Fruit fly (Drosophila melanogaster): Measurements from ENCODE around the gene msd5.

The msd5 gene

dm6 chr3L:1368201-1368617 is 35.3 kb upstream of the msd5 start:
- peak; percentile 20 for TF ChIP-seq CG17806 (tag; optimal IDR thresholded peaks at IDR 0.05)
- peak; percentile 25; the same call in 1 of the 2 replicates for TF ChIP-seq CG32121 (GFP tag; IDR thresholded peaks at IDR 0.05)
- no peak for TF ChIP-seq CG14655 (GFP tag; optimal IDR thresholded peaks at IDR 0.05)
- TF ChIP-seq fd96Ca (GFP tag; IDR thresholded peaks at IDR 0.05): peak; percentile 79
- peak; percentile 38 for TF ChIP-seq CG8159 (tag; optimal IDR thresholded peaks at IDR 0.05)
- TF ChIP-seq Ets98B (GFP tag; IDR thresholded peaks at IDR 0.05): peak; percentile 45
- no peak for TF ChIP-seq CG12605 (GFP tag; IDR thresholded peaks at IDR 0.05)
- no peak for TF ChIP-seq CG34367 (tag; optimal IDR thresholded peaks at IDR 0.05)
- peak; percentile 69 for TF ChIP-seq CG4496 (GFP tag; IDR thresholded peaks at IDR 0.05)
- peak; percentile 11 for TF ChIP-seq CG8301 (tag; optimal IDR thresholded peaks at IDR 0.05)
- peak; percentile 53; the same call in 1 of the 2 replicates for TF ChIP-seq rn (GFP tag; IDR thresholded peaks at IDR 0.05)
- peak; percentile 34 for TF ChIP-seq gl (tag; optimal IDR thresholded peaks at IDR 0.05)
- TF ChIP-seq CG15710 (tag; optimal IDR thresholded peaks at IDR 0.05): peak; percentile 53
- no peak for TF ChIP-seq D1 (tag; optimal IDR thresholded peaks at IDR 0.05)
- TF ChIP-seq CG9948 (tag; optimal IDR thresholded peaks at IDR 0.05): peak; percentile 42
- TF ChIP-seq CG10348 (GFP tag; IDR thresholded peaks at IDR 0.05): 0 out of 2 replicates have a peak, but pooled peaks have one; percentile 35
- no peak for TF ChIP-seq CG13204 (GFP tag; optimal IDR thresholded peaks at IDR 0.05)
- peak; percentile 85 for TF ChIP-seq Snoo (tag; optimal IDR thresholded peaks at IDR 0.05)
- TF ChIP-seq EcR (GFP tag; optimal IDR thresholded peaks at IDR 0.05): no peak
- TF ChIP-seq Pif1B (GFP tag; optimal IDR thresholded peaks at IDR 0.05): peak; percentile 35
- peak; percentile 73 for TF ChIP-seq Pif1A (GFP tag; optimal IDR thresholded peaks at IDR 0.05)

DNA sequence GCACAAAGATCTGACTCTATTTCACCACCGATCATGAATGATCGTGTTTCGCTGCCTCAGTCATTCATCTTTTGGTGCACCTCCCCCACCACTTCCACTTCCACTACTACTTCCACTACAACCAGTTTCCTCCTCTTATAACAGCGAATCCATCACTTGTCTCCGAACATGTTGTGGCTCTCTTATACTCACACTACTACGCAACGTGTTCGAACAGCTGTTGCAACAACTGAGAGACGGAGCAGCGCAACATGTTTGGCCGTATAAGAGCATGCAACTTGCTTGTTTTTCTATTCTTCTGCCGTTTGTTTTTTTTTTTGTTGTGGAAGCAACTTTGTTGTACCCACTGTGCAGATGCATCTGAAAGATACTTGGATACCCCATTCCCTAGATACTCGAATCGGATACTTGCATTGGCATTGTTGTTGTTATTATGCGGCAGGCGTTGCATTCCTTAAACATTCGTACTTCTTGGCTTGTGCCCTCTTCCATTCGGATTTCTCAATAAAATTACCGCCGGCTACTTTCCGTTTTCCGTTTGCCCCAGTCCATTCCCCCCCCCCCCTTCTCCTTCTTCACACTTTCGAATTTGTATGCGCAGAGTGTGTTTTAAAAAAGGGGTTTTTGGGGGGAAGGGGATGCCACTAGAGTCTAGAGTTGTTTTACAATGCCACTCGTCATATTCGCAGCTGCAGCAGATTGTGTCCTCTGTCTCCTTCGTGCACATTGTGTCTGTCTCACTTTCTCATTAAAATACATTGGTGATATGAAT is 34.1 kb upstream of the msd5 start:
- TF ChIP-seq CG8301 (tag; optimal IDR thresholded peaks at IDR 0.05) (no peak), CG13204 (GFP tag; optimal IDR thresholded peaks at IDR 0.05) (peak; percentile 71), D1 (tag; optimal IDR thresholded peaks at IDR 0.05) (no peak), EcR (GFP tag; optimal IDR thresholded peaks at IDR 0.05) (peak; percentile 48), Snoo (tag; optimal IDR thresholded peaks at IDR 0.05) (no peak), CG17806 (tag; optimal IDR thresholded peaks at IDR 0.05) (no peak), CG12605 (GFP tag; IDR thresholded peaks at IDR 0.05) (peak; percentile 80), CG10348 (GFP tag; IDR thresholded peaks at IDR 0.05) (no peak), CG4496 (GFP tag; IDR thresholded peaks at IDR 0.05) (peak; percentile 79), CG32121 (GFP tag; IDR thresholded peaks at IDR 0.05) (no peak), Pif1A (GFP tag; optimal IDR thresholded peaks at IDR 0.05) (peak; percentile 21), rn (GFP tag; IDR thresholded peaks at IDR 0.05) (peak; percentile 29; the same call in 1 of the 2 replicates), Pif1B (GFP tag; optimal IDR thresholded peaks at IDR 0.05) (peak; percentile 45), Ets98B (GFP tag; IDR thresholded peaks at IDR 0.05) (peak; percentile 66; the same call in 1 of the 2 replicates), gl (tag; optimal IDR thresholded peaks at IDR 0.05) (peak; percentile 51), CG34367 (tag; optimal IDR thresholded peaks at IDR 0.05) (peak; percentile 31), fd96Ca (GFP tag; IDR thresholded peaks at IDR 0.05) (peak; percentile 44; the same call in 2 of the 3 replicates), CG8159 (tag; optimal IDR thresholded peaks at IDR 0.05) (no peak), CG9948 (tag; optimal IDR thresholded peaks at IDR 0.05) (peak; percentile 3), CG14655 (GFP tag; optimal IDR thresholded peaks at IDR 0.05) (no peak), CG15710 (tag; optimal IDR thresholded peaks at IDR 0.05) (peak; percentile 9)

DNA sequence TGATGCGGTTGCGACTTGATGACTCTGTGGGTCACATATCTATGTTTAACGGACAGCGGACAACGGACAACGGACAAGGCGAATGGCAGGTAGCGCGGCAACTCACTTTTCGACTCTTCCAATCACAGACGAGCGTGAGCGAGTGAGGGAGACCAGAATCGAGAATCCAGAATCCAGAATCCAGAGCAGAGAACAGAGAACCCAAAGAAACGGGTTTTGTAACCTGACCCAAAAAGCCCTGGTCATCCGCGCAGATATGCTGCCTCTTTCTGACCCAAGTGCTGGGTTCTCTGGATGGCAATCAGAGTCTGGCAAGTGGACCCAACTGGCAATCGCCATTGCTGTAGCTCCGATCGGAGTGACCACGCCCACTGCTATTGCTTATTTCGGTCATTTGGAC is 31.4 kb upstream of the msd5 start:
- TF ChIP-seq fd96Ca (GFP tag; IDR thresholded peaks at IDR 0.05) (no peak), EcR (GFP tag; optimal IDR thresholded peaks at IDR 0.05) (peak; percentile 30)

DNA sequence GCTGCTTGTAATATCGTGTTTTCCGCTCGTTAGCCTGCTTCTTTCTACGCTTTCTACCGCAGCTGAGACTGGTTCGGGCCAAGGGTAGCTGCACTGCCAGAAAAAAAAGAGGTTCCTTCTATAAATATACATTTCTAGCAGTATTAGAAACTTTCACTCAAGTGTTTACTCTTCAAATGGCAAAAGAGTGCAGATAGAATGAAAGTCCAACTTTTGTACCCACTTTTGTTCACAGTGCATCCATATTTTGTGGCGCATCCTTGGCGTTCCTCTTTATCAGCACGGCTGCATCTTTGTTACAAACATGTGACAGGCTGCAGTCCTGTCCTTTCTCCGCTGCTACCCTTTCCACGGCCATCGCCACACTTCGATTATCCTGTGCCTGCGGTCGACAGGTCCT is 25.4 kb upstream of the msd5 start:
- TF ChIP-seq CG4496 (GFP tag; IDR thresholded peaks at IDR 0.05) (no peak), CG17806 (tag; optimal IDR thresholded peaks at IDR 0.05) (no peak), Pif1B (GFP tag; optimal IDR thresholded peaks at IDR 0.05) (no peak), Pif1A (GFP tag; optimal IDR thresholded peaks at IDR 0.05) (no peak), CG13204 (GFP tag; optimal IDR thresholded peaks at IDR 0.05) (no peak), CG15710 (tag; optimal IDR thresholded peaks at IDR 0.05) (no peak), CG14655 (GFP tag; optimal IDR thresholded peaks at IDR 0.05) (no peak), fd96Ca (GFP tag; IDR thresholded peaks at IDR 0.05) (no peak), gl (tag; optimal IDR thresholded peaks at IDR 0.05) (no peak), Snoo (tag; optimal IDR thresholded peaks at IDR 0.05) (no peak)

dm6 chr3L:1354214-1354613 is 21.3 kb upstream of the msd5 start:
- no peak for TF ChIP-seq CG4496 (GFP tag; IDR thresholded peaks at IDR 0.05)
- TF ChIP-seq CG9948 (tag; optimal IDR thresholded peaks at IDR 0.05): no peak
- no peak for TF ChIP-seq Snoo (tag; optimal IDR thresholded peaks at IDR 0.05)
- TF ChIP-seq Pif1A (GFP tag; optimal IDR thresholded peaks at IDR 0.05): no peak
- no peak for TF ChIP-seq CG8159 (tag; optimal IDR thresholded peaks at IDR 0.05)
- TF ChIP-seq CG8301 (tag; optimal IDR thresholded peaks at IDR 0.05): no peak
- TF ChIP-seq CG13204 (GFP tag; optimal IDR thresholded peaks at IDR 0.05): no peak

- peak; percentile 31 for TF ChIP-seq EcR (GFP tag; optimal IDR thresholded peaks at IDR 0.05)
- TF ChIP-seq fd96Ca (GFP tag; IDR thresholded peaks at IDR 0.05): 0 out of 3 replicates have a peak, but pooled peaks have one; percentile 3
- TF ChIP-seq CG32121 (GFP tag; IDR thresholded peaks at IDR 0.05): no peak
- peak; percentile 32 for TF ChIP-seq D1 (tag; optimal IDR thresholded peaks at IDR 0.05)
- 0 out of 2 replicates have a peak, but pooled peaks have one; percentile 19 for TF ChIP-seq Ets98B (GFP tag; IDR thresholded peaks at IDR 0.05)
- TF ChIP-seq CG4496 (GFP tag; IDR thresholded peaks at IDR 0.05): 0 out of 3 replicates have a peak, but pooled peaks have one; percentile 10
- TF ChIP-seq Pif1B (GFP tag; optimal IDR thresholded peaks at IDR 0.05): no peak
Measured at dm6 chr3L:1352065-1352464, 19.1 kb upstream of the msd5 start.
